Worm (Caenorhabditis elegans) whole organism, late embryonic: ENCODE measurements around the gene best-14.

Experiments
- C08G9.2 ChIP-seq: sonication (generic microtip); optimal IDR thresholded peaks from 2 replicates; lab custom pipeline; 2016; ENCODE audit warnings: mild to moderate bottlenecking, missing genetic modification characterization, moderate library complexity, missing compliant biosample characterization
- C38D4.7 ChIP-seq: fragments of 200-800 bp; sonication (Bioruptor generic); optimal IDR thresholded peaks from 2 replicates; lab custom pipeline; 2018; ENCODE audit warnings: mild to moderate bottlenecking, missing genetic modification characterization, moderate library complexity, missing compliant biosample characterization
- K02D7.2 ChIP-seq: sonication (generic microtip); optimal IDR thresholded peaks from 2 replicates; lab custom pipeline; 2017; ENCODE audit warnings: mild to moderate bottlenecking, missing genetic modification characterization, missing compliant biosample characterization
- K09A11.1 ChIP-seq: sonication (generic microtip); optimal IDR thresholded peaks from 2 replicates; lab custom pipeline; 2017; ENCODE audit warnings: antibody characterized with exemption, mild to moderate bottlenecking, missing genetic modification characterization, missing compliant biosample characterization; ENCODE audit not compliant: insufficient read depth
- ceh-14 ChIP-seq: sonication (generic microtip); optimal IDR thresholded peaks from 2 replicates; lab custom pipeline; 2016; ENCODE audit warnings: missing genotype, missing genetic modification characterization, missing compliant biosample characterization
- ceh-18 ChIP-seq: sonication (generic microtip); optimal IDR thresholded peaks from 2 replicates; lab custom pipeline; 2016; ENCODE audit warnings: missing genetic modification characterization, missing compliant biosample characterization
- ceh-19 ChIP-seq: fragments of 200-800 bp; sonication (Bioruptor generic); optimal IDR thresholded peaks from 2 replicates; lab custom pipeline; 2018; ENCODE audit warnings: mild to moderate bottlenecking, missing genetic modification characterization, missing compliant biosample characterization
- ceh-22 ChIP-seq: sonication (generic microtip); optimal IDR thresholded peaks from 2 replicates; lab custom pipeline; 2017; ENCODE audit warnings: missing biosample characterization, missing genetic modification characterization
- ceh-24 ChIP-seq: sonication (generic microtip); optimal IDR thresholded peaks from 2 replicates; lab custom pipeline; 2016; ENCODE audit warnings: mild to moderate bottlenecking, missing genetic modification characterization, missing compliant biosample characterization
- ceh-45 ChIP-seq: fragments of 200-800 bp; sonication (Bioruptor generic); IDR thresholded peaks from 2 replicates; pipeline ENCODE4 v1.3.6; 2022; ENCODE audit warnings: missing genetic modification reagents, missing genetic modification characterization, missing compliant biosample characterization
- ceh-48 ChIP-seq: sonication (generic microtip); optimal IDR thresholded peaks from 2 replicates; lab custom pipeline; 2016; ENCODE audit warnings: missing genetic modification characterization, inconsistent platforms, missing compliant biosample characterization
- ceh-9 ChIP-seq: sonication (generic microtip); optimal IDR thresholded peaks from 2 replicates; lab custom pipeline; 2016; ENCODE audit warnings: mild to moderate bottlenecking, missing genetic modification characterization, inconsistent platforms, missing compliant biosample characterization
- che-1 ChIP-seq: sonication (generic microtip); optimal IDR thresholded peaks from 2 replicates; lab custom pipeline; 2016; ENCODE audit warnings: mild to moderate bottlenecking, missing genetic modification characterization, missing compliant biosample characterization
- dve-1 ChIP-seq: sonication (generic microtip); optimal IDR thresholded peaks from 2 replicates; lab custom pipeline; 2017; ENCODE audit warnings: antibody characterized with exemption, mild to moderate bottlenecking, missing genetic modification characterization, missing compliant biosample characterization
- elt-4 ChIP-seq: sonication (generic microtip); optimal IDR thresholded peaks from 2 replicates; lab custom pipeline; 2016; ENCODE audit warnings: missing genetic modification characterization, missing compliant biosample characterization
- fax-1 ChIP-seq: sonication (generic microtip); optimal IDR thresholded peaks from 2 replicates; lab custom pipeline; 2016; ENCODE audit warnings: missing genotype, missing genetic modification characterization, missing compliant biosample characterization
- hlh-15 ChIP-seq: sonication (generic microtip); optimal IDR thresholded peaks from 2 replicates; lab custom pipeline; 2016; ENCODE audit warnings: missing genetic modification characterization, missing compliant biosample characterization
- lim-6 ChIP-seq: sonication (generic microtip); optimal IDR thresholded peaks from 2 replicates; lab custom pipeline; 2016; ENCODE audit warnings: missing genetic modification characterization, missing compliant biosample characterization
- lin-11 ChIP-seq: fragments of 200-800 bp; sonication (Bioruptor generic); optimal IDR thresholded peaks from 2 replicates; lab custom pipeline; 2018; ENCODE audit warnings: mild to moderate bottlenecking, missing genetic modification characterization, missing compliant biosample characterization
- madf-2 ChIP-seq: sonication (generic microtip); optimal IDR thresholded peaks from 2 replicates; lab custom pipeline; 2017; ENCODE audit warnings: missing genetic modification characterization, missing compliant biosample characterization
- mec-3 ChIP-seq: sonication (generic microtip); optimal IDR thresholded peaks from 2 replicates; lab custom pipeline; 2016; ENCODE audit warnings: borderline replicate concordance, missing genetic modification characterization, missing compliant biosample characterization
- nfya-1 ChIP-seq: sonication (generic microtip); optimal IDR thresholded peaks from 2 replicates; lab custom pipeline; 2017; ENCODE audit warnings: missing genetic modification characterization, mild to moderate bottlenecking, missing compliant biosample characterization, antibody characterized with exemption, moderate library complexity
- nhr-11 ChIP-seq: fragments of 150-350 bp; optimal IDR thresholded peaks from 2 replicates; lab custom pipeline; 2014; ENCODE audit warnings: missing biosample characterization, missing genetic modification characterization
- nhr-232 ChIP-seq: sonication (generic microtip); optimal IDR thresholded peaks from 2 replicates; lab custom pipeline; 2016; ENCODE audit warnings: missing genetic modification characterization, missing compliant biosample characterization
- odd-2 ChIP-seq: sonication (generic microtip); optimal IDR thresholded peaks from 2 replicates; lab custom pipeline; 2017; ENCODE audit warnings: antibody characterized with exemption, mild to moderate bottlenecking, missing genetic modification characterization, missing compliant biosample characterization
- pax-1 ChIP-seq: fragments of 150-350 bp; optimal IDR thresholded peaks from 2 replicates; lab custom pipeline; 2014; ENCODE audit warnings: missing biosample characterization, missing genetic modification characterization
- pha-2 ChIP-seq: sonication (generic microtip); optimal IDR thresholded peaks from 2 replicates; lab custom pipeline; 2017; ENCODE audit warnings: mild to moderate bottlenecking, missing genetic modification characterization, missing compliant biosample characterization
- pqm-1 ChIP-seq: sonication (generic microtip); optimal IDR thresholded peaks from 2 replicates; lab custom pipeline; 2016; ENCODE audit warnings: missing genetic modification characterization, missing compliant biosample characterization
- sdc-2 ChIP-seq: sonication (generic microtip); optimal IDR thresholded peaks from 2 replicates; lab custom pipeline; 2016; ENCODE audit warnings: missing genotype, missing genetic modification characterization, missing compliant biosample characterization
- sox-2 ChIP-seq: fragments of 200-800 bp; sonication (Bioruptor generic); IDR thresholded peaks from 2 replicates; pipeline ENCODE4 v1.3.6; 2022; ENCODE audit warnings: missing genetic modification reagents, missing genetic modification characterization, missing compliant biosample characterization
- sox-4 ChIP-seq: sonication (generic microtip); optimal IDR thresholded peaks from 2 replicates; lab custom pipeline; 2017; ENCODE audit warnings: mild to moderate bottlenecking, missing genetic modification characterization, inconsistent platforms, missing compliant biosample characterization
- unc-42 ChIP-seq: sonication (generic microtip); optimal IDR thresholded peaks from 2 replicates; lab custom pipeline; 2016; ENCODE audit warnings: missing genotype, missing genetic modification characterization, missing compliant biosample characterization
- ztf-16 ChIP-seq: sonication (generic microtip); optimal IDR thresholded peaks from 2 replicates; lab custom pipeline; 2017; ENCODE audit warnings: missing genetic modification characterization, missing compliant biosample characterization

The best-14 gene

ce11 chrV:10571523-10571922 is 13.7 kb downstream of the best-14 start:
- no peak for TF ChIP-seq fax-1
- no peak for TF ChIP-seq sdc-2

- no peak for TF ChIP-seq ceh-45
- TF ChIP-seq che-1 (tag; lab: Kevin White, UChicago): no peak
- no peak for TF ChIP-seq ceh-14
- TF ChIP-seq fax-1: no peak
- no peak for TF ChIP-seq ceh-9
- no peak for TF ChIP-seq odd-2 (tag; lab: Kevin White, UChicago)
- no peak for TF ChIP-seq mec-3 (tag; lab: Kevin White, UChicago)
- TF ChIP-seq pqm-1: no peak
- no peak for TF ChIP-seq C38D4.7 (GFP tag; lab: Kevin White, UChicago)
- TF ChIP-seq nhr-232: no peak
- TF ChIP-seq nhr-11 (tag; lab: Kevin White, UChicago): no peak
- TF ChIP-seq K09A11.1: no peak
- TF ChIP-seq sox-2 (GFP tag; lab: Robert Waterston, UW): no peak
- no peak for TF ChIP-seq nfya-1 (tag; lab: Kevin White, UChicago)
- TF ChIP-seq hlh-15 (tag; lab: Kevin White, UChicago): no peak
- no peak for TF ChIP-seq elt-4 (tag; lab: Kevin White, UChicago)
- no peak for TF ChIP-seq ceh-18 (tag; lab: Kevin White, UChicago)
- no peak for TF ChIP-seq pha-2 (tag; lab: Kevin White, UChicago)
- TF ChIP-seq ceh-48: no peak
- TF ChIP-seq ceh-24 (tag; lab: Kevin White, UChicago): no peak
Observed at ce11 chrV:10572614-10573013, 14.8 kb downstream of the best-14 start, which contains the start of gene del-6. TSS of gene del-6 (plus strand) at chrV:10572914.

ce11 chrV:10574197-10574596 is 16.4 kb downstream of the best-14 start:
- TF ChIP-seq madf-2 (tag; lab: Kevin White, UChicago) (no peak), che-1 (tag; lab: Kevin White, UChicago) (no peak), pax-1 (tag; lab: Kevin White, UChicago) (no peak), ceh-9 (no peak), ztf-16 (tag; lab: Kevin White, UChicago) (no peak), nfya-1 (tag; lab: Kevin White, UChicago) (no peak), pqm-1 (no peak), sdc-2 (no peak), lin-11 (no peak), ceh-18 (tag; lab: Kevin White, UChicago) (no peak), pha-2 (tag; lab: Kevin White, UChicago) (no peak), sox-4 (tag; lab: Kevin White, UChicago) (no peak)

- no peak for TF ChIP-seq ceh-18 (tag; lab: Kevin White, UChicago)
- TF ChIP-seq nfya-1 (tag; lab: Kevin White, UChicago): no peak
- TF ChIP-seq K02D7.2: no peak
- TF ChIP-seq odd-2 (tag; lab: Kevin White, UChicago): no peak
- TF ChIP-seq ceh-19: no peak
- TF ChIP-seq ceh-45: no peak
- no peak for TF ChIP-seq nhr-11 (tag; lab: Kevin White, UChicago)
- TF ChIP-seq dve-1 (tag; lab: Kevin White, UChicago): no peak
- TF ChIP-seq lim-6 (tag; lab: Kevin White, UChicago): no peak
- no peak for TF ChIP-seq unc-42 (tag; lab: Kevin White, UChicago)
- no peak for TF ChIP-seq nhr-232
- TF ChIP-seq, all 69 proteins: peak for 0
Observed at ce11 chrV:10576319-10576718, 18.5 kb downstream of the best-14 start, which contains the start of gene vps-54. TSS of gene vps-54 (minus strand) at chrV:10576419.

ce11 chrV:10578226-10578625 is 20.4 kb downstream of the best-14 start, which contains the start of gene mics-1:
TSS of gene mics-1 (minus strand) at chrV:10578326.
- TF ChIP-seq ceh-22 (tag; lab: Kevin White, UChicago) (no peak), nfya-1 (tag; lab: Kevin White, UChicago) (no peak), elt-4 (tag; lab: Kevin White, UChicago) (no peak), C08G9.2 (tag; lab: Kevin White, UChicago) (no peak)
